Worm (Caenorhabditis elegans): ENCODE data around the gene str-43.

DNA sequence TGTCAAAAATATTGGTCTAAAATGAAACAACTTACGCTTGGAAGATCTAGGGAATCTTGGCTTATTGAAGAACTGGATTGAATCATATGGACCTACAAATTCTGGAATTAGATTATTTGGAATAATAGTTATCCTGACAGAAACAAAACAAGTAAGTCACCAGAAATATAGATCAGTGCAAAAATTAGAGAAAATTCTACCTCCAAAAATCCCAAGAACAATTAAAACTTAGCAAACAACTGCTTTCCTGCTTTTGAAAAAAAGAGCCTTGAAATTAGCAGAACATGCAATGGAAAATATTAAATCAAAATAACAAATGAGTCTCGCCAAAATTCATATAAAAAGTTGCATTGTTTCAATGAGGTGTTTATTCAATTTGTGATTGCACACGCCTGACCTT, 21.2 kb upstream of the str-43 start, which contains the start of gene nhr-60:
- TF ChIP-seq klf-2 (GFP tag; conservative IDR thresholded peaks at IDR 0.05) (no peak), ztf-23 (GFP tag; IDR thresholded peaks at IDR 0.05) (no peak), flt-1 (GFP tag; IDR thresholded peaks at IDR 0.05) (no peak), tab-1 (GFP tag; IDR thresholded peaks at IDR 0.05) (no peak), ztf-29 (GFP tag; IDR thresholded peaks at IDR 0.05) (no peak), med-1 (GFP tag; optimal IDR thresholded peaks at IDR 0.05; ENCODE audit: insufficient read depth) (no peak), cog-1 (tag; optimal IDR thresholded peaks at IDR 0.05) (no peak), ref-1 (GFP tag; conservative IDR thresholded peaks at IDR 0.05) (no peak), T22C8.4 (GFP tag; IDR thresholded peaks at IDR 0.05) (no peak)
